Fruit fly (Drosophila melanogaster) whole organism, embryonic: ENCODE results near the gene idc.

ENCODE experiments used
- Bgb ChIP-seq: fragments of 200-800 bp; sonication (Bioruptor generic); IDR thresholded peaks from 2 replicates; pipeline ENCODE4 v1.3.6; 2022; ENCODE audit warnings: missing biosample characterization, missing genetic modification characterization; ENCODE audit not compliant: partially characterized antibody
- CG11456 ChIP-seq: fragments of 200-800 bp; sonication (Bioruptor generic); IDR thresholded peaks from 3 replicates; pipeline ENCODE4 v1.3.6; 2022; ENCODE audit warnings: missing biosample characterization, missing genetic modification characterization
- CG11560 ChIP-seq: fragments of 200-800 bp; sonication (Bioruptor generic); IDR thresholded peaks from 3 replicates; pipeline ENCODE4 v1.3.6; 2022; ENCODE audit warnings: missing biosample characterization, missing genetic modification characterization
- CG11696 ChIP-seq: fragments of 200-800 bp; sonication (Bioruptor generic); IDR thresholded peaks from 2 replicates; pipeline ENCODE4 v1.3.6; 2022; ENCODE audit warnings: missing biosample characterization, missing genetic modification characterization
- CG12942 ChIP-seq: fragments of 200-800 bp; sonication (Bioruptor generic); optimal IDR thresholded peaks from 3 replicates; lab custom pipeline; 2016; ENCODE audit warnings: missing biosample characterization, missing genetic modification characterization
- CG14014 ChIP-seq: fragments of 200-800 bp; sonication (Bioruptor generic); IDR thresholded peaks from 2 replicates; pipeline ENCODE4 v1.3.6; 2022; ENCODE audit warnings: missing biosample characterization, missing genetic modification characterization
- CG15479 ChIP-seq: fragments of 200-800 bp; sonication (Bioruptor generic); optimal IDR thresholded peaks from 3 replicates; lab custom pipeline; 2019; ENCODE audit warnings: missing biosample characterization, mild to moderate bottlenecking, missing genetic modification characterization, moderate library complexity
- CG16815 ChIP-seq: fragments of 200-800 bp; sonication (Bioruptor generic); optimal IDR thresholded peaks from 3 replicates; lab custom pipeline; 2017; ENCODE audit warnings: missing biosample characterization, mild to moderate bottlenecking, missing genetic modification characterization
- CG17912 ChIP-seq: fragments of 200-800 bp; sonication (Bioruptor generic); optimal IDR thresholded peaks from 2 replicates; lab custom pipeline; 2018; ENCODE audit warnings: missing biosample characterization, mild to moderate bottlenecking, missing genetic modification characterization
- CG30431 ChIP-seq: fragments of 200-800 bp; sonication (Bioruptor generic); optimal IDR thresholded peaks from 2 replicates; lab custom pipeline; 2017; ENCODE audit warnings: missing biosample characterization, missing genetic modification characterization
- CG32532 ChIP-seq: fragments of 200-800 bp; sonication (Bioruptor generic); IDR thresholded peaks from 2 replicates; pipeline ENCODE4 v1.3.6; 2022; ENCODE audit warnings: missing biosample characterization, missing genetic modification characterization
- CG33557 ChIP-seq: fragments of 200-800 bp; sonication (Bioruptor generic); optimal IDR thresholded peaks from 2 replicates; lab custom pipeline; 2019; ENCODE audit warnings: missing biosample characterization, mild to moderate bottlenecking, missing genetic modification characterization, moderate library complexity
- CG3995 ChIP-seq: fragments of 200-800 bp; sonication (Bioruptor generic); optimal IDR thresholded peaks from 3 replicates; lab custom pipeline; 2016; ENCODE audit warnings: missing biosample characterization, missing genetic modification characterization
- CG6854 ChIP-seq: fragments of 200-800 bp; sonication (Bioruptor generic); optimal IDR thresholded peaks from 3 replicates; lab custom pipeline; 2017; ENCODE audit warnings: missing biosample characterization, mild to moderate bottlenecking, missing genetic modification characterization
- CG8388 ChIP-seq: fragments of 200-800 bp; sonication (Bioruptor generic); optimal IDR thresholded peaks from 2 replicates; lab custom pipeline; 2019; ENCODE audit warnings: missing biosample characterization, mild to moderate bottlenecking, missing genetic modification characterization, moderate library complexity
- CG8924 ChIP-seq: fragments of 200-800 bp; optimal IDR thresholded peaks from 3 replicates; lab custom pipeline; 2019; ENCODE audit warnings: missing biosample characterization, mild to moderate bottlenecking, missing genetic modification characterization, moderate library complexity
- CG8944 ChIP-seq: fragments of 200-800 bp; sonication (Bioruptor generic); optimal IDR thresholded peaks from 3 replicates; lab custom pipeline; 2016; ENCODE audit warnings: missing biosample characterization, missing genetic modification characterization
- CG9932 ChIP-seq: fragments of 200-800 bp; sonication (Bioruptor generic); IDR thresholded peaks from 2 replicates; pipeline ENCODE4 v1.3.6; 2022; ENCODE audit warnings: missing biosample characterization, missing genetic modification characterization
- Doc2 ChIP-seq: fragments of 200-800 bp; sonication (Bioruptor generic); IDR thresholded peaks from 2 replicates; pipeline ENCODE4 v1.3.6; 2022; ENCODE audit warnings: missing biosample characterization, missing genetic modification characterization
- Drgx ChIP-seq: fragments of 200-800 bp; sonication (Bioruptor generic); IDR thresholded peaks from 2 replicates; pipeline ENCODE4 v1.3.6; 2022; ENCODE audit warnings: missing biosample characterization, missing genetic modification characterization
- Gug ChIP-seq: fragments of 200-800 bp; sonication (Bioruptor generic); IDR thresholded peaks from 4 replicates; pipeline ENCODE4 v1.3.6; 2022; ENCODE audit warnings: missing biosample characterization, missing genetic modification characterization
- H15 ChIP-seq: fragments of 200-800 bp; sonication (Bioruptor generic); IDR thresholded peaks from 3 replicates; pipeline ENCODE4 v1.3.6; 2022; ENCODE audit warnings: missing biosample characterization, missing genetic modification characterization
- HLH3B ChIP-seq: fragments of 200-800 bp; sonication (Bioruptor generic); IDR thresholded peaks from 2 replicates; pipeline ENCODE4 v1.3.6; 2022; ENCODE audit warnings: missing biosample characterization, missing genetic modification characterization
- Hr51 ChIP-seq, 2 experiments: fragments of 200-800 bp; sonication (Bioruptor generic); optimal IDR thresholded peaks; 2 replicates in 1 of 2; 3 replicates in 1 of 2; lab custom pipeline; 2016 to 2018; ENCODE audit warnings: missing biosample characterization in 2 of 2, missing genetic modification characterization in 2 of 2, mild to moderate bottlenecking in 1 of 2, moderate library complexity in 1 of 2
- MTF-1 ChIP-seq: fragments of 200-800 bp; sonication (Bioruptor generic); optimal IDR thresholded peaks from 2 replicates; lab custom pipeline; 2018; ENCODE audit warnings: missing biosample characterization, mild to moderate bottlenecking, missing genetic modification characterization, borderline replicate concordance
- Med ChIP-seq: fragments of 200-800 bp; sonication (Bioruptor generic); peaks from one replicate; lab custom pipeline; 2016; ENCODE audit warnings: missing biosample characterization, missing genetic modification characterization, mild to moderate bottlenecking, inconsistent platforms, moderate library complexity
- Mrtf ChIP-seq: fragments of 200-800 bp; sonication (Bioruptor generic); IDR thresholded peaks from 3 replicates; pipeline ENCODE4 v1.3.6; 2022; ENCODE audit warnings: missing biosample characterization, missing genetic modification characterization
- NfI ChIP-seq: fragments of 200-800 bp; sonication (Bioruptor generic); optimal IDR thresholded peaks from 3 replicates; lab custom pipeline; 2018; ENCODE audit warnings: missing biosample characterization, mild to moderate bottlenecking, missing genetic modification characterization, moderate library complexity
- Poxn ChIP-seq: fragments of 200-800 bp; sonication (Bioruptor generic); IDR thresholded peaks from 2 replicates; pipeline ENCODE4 v1.3.6; 2022; ENCODE audit warnings: missing biosample characterization, missing genetic modification characterization
- Sox100B ChIP-seq: fragments of 200-800 bp; sonication (Bioruptor generic); optimal IDR thresholded peaks from 3 replicates; lab custom pipeline; 2018; ENCODE audit warnings: missing biosample characterization, mild to moderate bottlenecking, missing genetic modification characterization
- chm ChIP-seq: fragments of 200-800 bp; sonication (Bioruptor generic); IDR thresholded peaks from 2 replicates; pipeline ENCODE4 v1.3.6; 2022; ENCODE audit warnings: missing biosample characterization, missing genetic modification characterization
- dan ChIP-seq: fragments of 200-800 bp; sonication (Bioruptor generic); IDR thresholded peaks from 2 replicates; pipeline ENCODE4 v1.3.6; 2022; ENCODE audit warnings: missing biosample characterization, missing genetic modification characterization
- gcm ChIP-seq: fragments of 200-800 bp; sonication (Bioruptor generic); optimal IDR thresholded peaks from 2 replicates; lab custom pipeline; 2019; ENCODE audit warnings: missing biosample characterization, mild to moderate bottlenecking, missing genetic modification characterization, moderate library complexity
- grau ChIP-seq: fragments of 200-800 bp; optimal IDR thresholded peaks from 3 replicates; lab custom pipeline; 2019; ENCODE audit warnings: missing biosample characterization, mild to moderate bottlenecking, missing genetic modification characterization, moderate library complexity
- kay ChIP-seq: fragments of 200-800 bp; sonication (Bioruptor generic); optimal IDR thresholded peaks from 2 replicates; lab custom pipeline; 2016; ENCODE audit warnings: missing biosample characterization, missing genetic modification characterization
- lola ChIP-seq, 3 experiments: fragments of >200 bp in 2 of 3; fragments of 200-800 bp in 1 of 3; sonication (Bioruptor generic) in 1 of 3; optimal IDR thresholded peaks; 2 replicates each; lab custom pipeline; 2017 to 2019; ENCODE audit warnings: missing biosample characterization in 3 of 3, missing genetic modification characterization in 3 of 3, mild to moderate bottlenecking in 1 of 3, moderate library complexity in 1 of 3
- nom ChIP-seq: fragments of 200-800 bp; sonication (Bioruptor generic); optimal IDR thresholded peaks from 2 replicates; lab custom pipeline; 2017; ENCODE audit warnings: missing biosample characterization, missing genetic modification characterization, mild to moderate bottlenecking, moderate library complexity, missing genetic modification reagents
- pfk ChIP-seq: fragments of 200-800 bp; sonication (Bioruptor generic); optimal IDR thresholded peaks from 2 replicates; lab custom pipeline; 2018; ENCODE audit warnings: missing biosample characterization, mild to moderate bottlenecking, missing genetic modification characterization, moderate library complexity
- slbo ChIP-seq: fragments of 200-800 bp; sonication (Bioruptor generic); IDR thresholded peaks from 2 replicates; pipeline ENCODE4 v1.3.6; 2022; ENCODE audit warnings: missing biosample characterization, missing genetic modification characterization
- ttk ChIP-seq: fragments of 200-800 bp; sonication (Bioruptor generic); IDR thresholded peaks from 2 replicates; pipeline ENCODE4 v2.1.2; 2022; ENCODE audit warnings: missing biosample characterization, missing genetic modification characterization
- twi ChIP-seq: fragments of 200-800 bp; optimal IDR thresholded peaks from 2 replicates; lab custom pipeline; 2019; ENCODE audit warnings: missing biosample characterization, mild to moderate bottlenecking, missing genetic modification characterization, moderate library complexity
- vnd ChIP-seq: fragments of 200-800 bp; sonication (Bioruptor generic); IDR thresholded peaks from 3 replicates; pipeline ENCODE4 v1.3.6; 2022; ENCODE audit warnings: missing biosample characterization, missing genetic modification characterization; ENCODE audit not compliant: partially characterized antibody

The idc gene

dm6 chr3R:19999474-19999873, 32.1 kb upstream of the idc start (continued):
- TF ChIP-seq CG15479 (GFP tag; lab: Kevin White, UChicago) (peak; percentile 38), gcm (GFP tag; lab: Kevin White, UChicago) (peak; percentile 84), CG8944 (GFP tag; lab: Kevin White, UChicago) (no peak), Med (GFP tag; lab: Kevin White, UChicago) (peak; percentile 55), MTF-1 (peak; percentile 63), CG6854 (GFP tag; lab: Kevin White, UChicago) (peak; percentile 39), CG17912 (GFP tag; lab: Kevin White, UChicago) (no peak), HLH3B (GFP tag; lab: Robert Waterston, UW) (peak; percentile 84), vnd (GFP tag; lab: Robert Waterston, UW) (no peak), Gug (GFP tag; lab: Robert Waterston, UW) (peak; percentile 45; the same call in 1 of the 4 replicates), Hr51 (GFP tag; optimal IDR thresholded peaks at IDR 0.05; lab: Kevin White, UChicago) (peak; percentile 26 to 88), Sox100B (peak; percentile 77), Bgb (GFP tag; lab: Robert Waterston, UW) (no peak), pfk (GFP tag; lab: Kevin White, UChicago) (no peak), dan (no peak; the same call in 1 of the 2 replicates), CG9932 (GFP tag; lab: Robert Waterston, UW) (peak; percentile 77), CG12942 (GFP tag; lab: Kevin White, UChicago) (peak; percentile 61), Poxn (no peak), chm (GFP tag; lab: Robert Waterston, UW) (peak; percentile 61; the same call in 1 of the 2 replicates), kay (GFP tag; lab: Kevin White, UChicago) (no peak), Doc2 (no peak), CG11560 (tag; lab: Robert Waterston, UW) (no peak), NfI (GFP tag; lab: Kevin White, UChicago) (peak; percentile 67), Drgx (GFP tag; lab: Robert Waterston, UW) (peak; percentile 88), Mrtf (GFP tag; lab: Robert Waterston, UW) (peak; percentile 63; the same call in 1 of the 3 replicates), CG8388 (GFP tag; lab: Kevin White, UChicago) (peak; percentile 88), CG3995 (GFP tag; lab: Kevin White, UChicago) (no peak), lola (GFP tag; optimal IDR thresholded peaks at IDR 0.05; lab: Kevin White, UChicago) (peak in 1 of 3 experiments; percentile 84), H15 (GFP tag; lab: Robert Waterston, UW) (peak; percentile 48; the same call in 1 of the 3 replicates), CG8924 (tag; lab: Kevin White, UChicago) (peak; percentile 90), CG11456 (peak; percentile 55; the same call in 1 of the 3 replicates), CG11696 (peak; percentile 68), nom (GFP tag; lab: Kevin White, UChicago) (peak; percentile 36), CG30431 (GFP tag; lab: Kevin White, UChicago) (peak; percentile 28), CG33557 (peak; percentile 77), slbo (GFP tag; lab: Robert Waterston, UW) (peak; percentile 90), CG14014 (GFP tag; lab: Robert Waterston, UW) (peak; percentile 78), grau (tag; lab: Kevin White, UChicago) (peak; percentile 87), ttk (GFP tag; lab: Robert Waterston, UW) (peak; percentile 83), CG32532 (peak; percentile 85), twi (peak; percentile 67), CG16815 (peak; percentile 69)
